Fruit fly (Drosophila melanogaster) whole organism, embryonic: Measurements from ENCODE around the gene cyr.

ENCODE experiments used
- ATbp ChIP-seq: fragments of 200-800 bp; sonication (Bioruptor generic); optimal IDR thresholded peaks from 2 replicates; lab custom pipeline; 2017; ENCODE audit warnings: missing biosample characterization, mild to moderate bottlenecking, missing genetic modification characterization, missing genetic modification reagents
- CG13424 ChIP-seq: fragments of 200-800 bp; sonication (Bioruptor generic); optimal IDR thresholded peaks from 2 replicates; lab custom pipeline; 2019; ENCODE audit warnings: missing biosample characterization, mild to moderate bottlenecking, missing genetic modification characterization, moderate library complexity
- CG9797 ChIP-seq: fragments of 200-800 bp; sonication (Bioruptor generic); optimal IDR thresholded peaks from 3 replicates; lab custom pipeline; 2018; ENCODE audit warnings: missing biosample characterization, mild to moderate bottlenecking, missing genetic modification characterization
- MESR4 ChIP-seq: fragments of 200-800 bp; sonication (Bioruptor generic); optimal IDR thresholded peaks from 2 replicates; lab custom pipeline; 2018; ENCODE audit warnings: missing biosample characterization, mild to moderate bottlenecking, missing genetic modification characterization, moderate library complexity
- Mad ChIP-seq: fragments of 200-800 bp; sonication (Bioruptor generic); optimal IDR thresholded peaks from 2 replicates; lab custom pipeline; 2016; ENCODE audit warnings: missing biosample characterization, missing genetic modification characterization
- abd-A ChIP-seq: fragments of 200-800 bp; sonication (Bioruptor generic); optimal IDR thresholded peaks from 3 replicates; lab custom pipeline; 2019; ENCODE audit warnings: missing biosample characterization, mild to moderate bottlenecking, missing genetic modification characterization, moderate library complexity
- gro ChIP-seq: fragments of 200-800 bp; sonication (Bioruptor generic); optimal IDR thresholded peaks from 2 replicates; lab custom pipeline; 2016; ENCODE audit warnings: missing biosample characterization, missing genetic modification characterization
- ssp ChIP-seq: fragments of 200-800 bp; sonication (Bioruptor generic); IDR thresholded peaks from 2 replicates; pipeline ENCODE4 v1.3.6; 2022; ENCODE audit warnings: missing biosample characterization, missing genetic modification characterization
- unc-4 ChIP-seq: fragments of 200-800 bp; sonication (Bioruptor generic); IDR thresholded peaks from 2 replicates; pipeline ENCODE4 v1.3.6; 2022; ENCODE audit warnings: missing biosample characterization, missing genetic modification characterization; ENCODE audit not compliant: partially characterized antibody

The cyr gene

dm6 chrX:8075300-8075927 lies 60.1 kb downstream of the cyr start, which contains the start of the genes Upf2 and CG1571 (continued):
- TF ChIP-seq Mad (GFP tag; lab: Kevin White, UChicago) (no peak), ssp (GFP tag; lab: Robert Waterston, UW) (peak; percentile 89), CG13424 (tag; lab: Kevin White, UChicago) (no peak), abd-A (tag; lab: Kevin White, UChicago) (no peak), MESR4 (GFP tag; lab: Kevin White, UChicago) (peak; percentile 79), unc-4 (peak; percentile 58; the same call in 1 of the 2 replicates), ATbp (GFP tag; lab: Kevin White, UChicago) (no peak), CG9797 (GFP tag; lab: Kevin White, UChicago) (peak; percentile 86), gro (peak; percentile 4)
- TF ChIP-seq, all 482 proteins: peak for 80
